Worm (Caenorhabditis elegans): ENCODE measurements around the gene tmed-1.

tmed-1 gene

DNA sequence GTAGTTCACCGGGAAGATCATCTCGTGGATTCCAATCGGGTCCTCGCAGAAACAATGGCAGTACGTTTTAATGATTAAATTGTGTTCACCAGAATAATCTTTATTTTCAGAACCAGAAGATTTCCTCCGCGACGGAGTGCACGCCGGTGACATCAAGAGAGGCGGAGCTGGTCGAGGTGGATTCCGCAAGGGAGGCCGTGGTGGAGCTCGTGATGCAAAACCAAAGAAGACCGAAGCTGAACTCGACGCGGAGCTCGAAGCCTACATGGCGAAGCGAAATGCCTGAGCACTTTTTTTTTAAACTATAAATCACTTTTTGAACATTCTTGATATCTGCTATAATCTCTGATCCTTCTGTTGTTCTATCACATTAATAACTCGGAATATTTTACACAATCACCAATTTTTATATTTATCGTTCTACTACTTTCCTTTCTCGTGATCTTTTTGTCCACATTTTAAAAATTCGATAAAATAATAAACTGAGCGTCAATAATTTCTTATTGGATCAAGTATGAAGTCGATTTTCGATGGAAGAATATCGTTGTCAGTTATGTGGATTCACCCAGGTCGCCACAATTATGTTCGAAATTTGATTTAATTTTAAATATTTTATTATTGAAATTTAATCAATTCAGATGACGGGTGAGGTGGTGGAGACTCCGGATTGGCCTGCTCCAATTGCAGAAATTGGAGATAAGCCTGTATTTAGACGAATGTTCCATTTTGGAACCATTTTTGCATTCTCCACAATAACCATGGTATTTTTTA is 46.5 kb upstream of the tmed-1 start, which contains the start of gene dhhc-6 (continued):
- TF ChIP-seq efl-1 (GFP tag; optimal IDR thresholded peaks at IDR 0.05) (no peak), athp-1 (tag; optimal IDR thresholded peaks at IDR 0.05) (peak; percentile 5), sdz-38 (tag; optimal IDR thresholded peaks at IDR 0.05) (no peak), ztf-3 (GFP tag; optimal IDR thresholded peaks at IDR 0.05) (no peak), hlh-12 (tag; optimal IDR thresholded peaks at IDR 0.05) (no peak), Y95B8A.8 (GFP tag; IDR thresholded peaks at IDR 0.05) (peak; percentile 58; the same call in 1 of the 2 replicates), ama-1 (optimal IDR thresholded peaks at IDR 0.05) (no peak), ama-1 (GFP tag; optimal IDR thresholded peaks at IDR 0.05) (peak in 1 of 2 experiments; percentile 40), ekl-4 (GFP tag; IDR thresholded peaks at IDR 0.05) (0 out of 2 replicates have a peak, but pooled peaks have one; percentile 27), rcor-1 (GFP tag; IDR thresholded peaks at IDR 0.05) (no peak), hsf-1 (GFP tag; IDR thresholded peaks at IDR 0.05) (0 out of 2 replicates have a peak, but pooled peaks have one; percentile 30), unc-130 (GFP tag; optimal IDR thresholded peaks at IDR 0.05) (no peak), ZK185.1 (tag; optimal IDR thresholded peaks at IDR 0.05; ENCODE audit: poor library complexity, severe bottlenecking) (no peak), mes-4 (tag; optimal IDR thresholded peaks at IDR 0.05) (no peak), C17E4.6 (GFP tag; IDR thresholded peaks at IDR 0.05) (no peak), C06A6.2 (GFP tag; conservative IDR thresholded peaks at IDR 0.05) (no peak), nhr-179 (tag; optimal IDR thresholded peaks at IDR 0.05) (no peak), lin-35 (GFP tag; optimal IDR thresholded peaks at IDR 0.05) (no peak), F39B2.1 (GFP tag; IDR thresholded peaks at IDR 0.05) (no peak), B0019.2 (GFP tag; conservative IDR thresholded peaks at IDR 0.05) (no peak), hrde-1 (tag; optimal IDR thresholded peaks at IDR 0.05; ENCODE audit: borderline replicate concordance) (peak; percentile 40), attf-6 (GFP tag; IDR thresholded peaks at IDR 0.05) (0 out of 2 replicates have a peak, but pooled peaks have one; percentile 43), akir-1 (GFP tag; optimal IDR thresholded peaks at IDR 0.05) (no peak)

- TF ChIP-seq nhr-80 (tag; optimal IDR thresholded peaks at IDR 0.05) = peak; percentile 6
- peak; percentile 89 for TF ChIP-seq madf-3 (GFP tag; IDR thresholded peaks at IDR 0.05)
- TF ChIP-seq cebp-1 (GFP tag; IDR thresholded peaks at IDR 0.05) = no peak
- TF ChIP-seq cebp-1 (tag; optimal IDR thresholded peaks at IDR 0.05) = peak; percentile 8
- TF ChIP-seq ama-1 (optimal IDR thresholded peaks at IDR 0.05) = no peak
- peak in 1 of 2 experiments; percentile 15 for TF ChIP-seq ama-1 (GFP tag; optimal IDR thresholded peaks at IDR 0.05)
- TF ChIP-seq F10E7.11 (tag; optimal IDR thresholded peaks at IDR 0.05) = no peak
Measured at ce11 chrIV:12122874-12123664, 45.1 kb upstream of the tmed-1 start, which contains the start of gene aly-3. Gene aly-3, plus strand, starts transcription at chrIV:12123282.

DNA sequence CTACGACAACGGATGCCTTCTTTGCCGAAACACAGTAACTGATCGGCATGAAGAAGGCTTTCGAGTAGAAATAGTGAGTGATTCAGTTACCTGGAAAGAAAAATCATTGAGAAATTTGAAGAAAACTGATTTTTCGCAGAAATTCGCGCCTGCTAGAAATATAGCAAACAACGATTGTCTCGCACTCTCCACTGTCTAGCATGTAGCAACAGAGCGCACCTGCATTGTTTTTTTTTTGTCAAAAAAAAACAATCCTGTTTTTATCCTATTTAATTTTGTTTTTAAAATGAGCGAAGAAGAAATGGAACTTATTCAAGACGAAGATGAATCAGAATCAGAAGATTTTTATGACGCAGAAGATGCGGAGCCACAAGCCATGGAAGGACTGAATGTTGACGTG is 43.1 kb upstream of the tmed-1 start, which contains the start of the genes ddb-1 and M18.6:
ddb-1 (minus strand) TSS at position 90 of the 400 bp plus-strand sequence.
M18.6 (plus strand) TSS at position 235 of the 400 bp plus-strand sequence.
- TF ChIP-seq lin-35 (GFP tag; optimal IDR thresholded peaks at IDR 0.05) = peak in 1 of 3 experiments; percentile 28
- TF ChIP-seq K11D2.4 (GFP tag; IDR thresholded peaks at IDR 0.05) = no peak
- no peak for TF ChIP-seq ztf-25 (GFP tag; IDR thresholded peaks at IDR 0.05)
- no peak; the same call in 1 of the 2 replicates for TF ChIP-seq dox-1 (GFP tag; IDR thresholded peaks at IDR 0.05)
- no peak for TF ChIP-seq ztf-3 (GFP tag; optimal IDR thresholded peaks at IDR 0.05)
- no peak for TF ChIP-seq ZK185.1 (tag; optimal IDR thresholded peaks at IDR 0.05; ENCODE audit: poor library complexity, severe bottlenecking)
- no peak for TF ChIP-seq B0261.1 (tag; optimal IDR thresholded peaks at IDR 0.05)
- TF ChIP-seq ztf-26 (tag; optimal IDR thresholded peaks at IDR 0.05) = no peak
- TF ChIP-seq F10E7.11 (tag; optimal IDR thresholded peaks at IDR 0.05) = no peak
- no peak for TF ChIP-seq ztf-6 (GFP tag; IDR thresholded peaks at IDR 0.05)
- TF ChIP-seq tlf-1 (GFP tag; optimal IDR thresholded peaks at IDR 0.05) = no peak
- TF ChIP-seq unc-130 (GFP tag; optimal IDR thresholded peaks at IDR 0.05) = no peak
- no peak for TF ChIP-seq somi-1 (GFP tag; optimal IDR thresholded peaks at IDR 0.05)
- no peak for TF ChIP-seq lsy-27 (tag; optimal IDR thresholded peaks at IDR 0.05; ENCODE audit: borderline replicate concordance, insufficient read depth)
- TF ChIP-seq T07F8.4 (tag; optimal IDR thresholded peaks at IDR 0.05) = no peak
- TF ChIP-seq dpl-1 (GFP tag; optimal IDR thresholded peaks at IDR 0.05) = peak; percentile 56
- no peak for TF ChIP-seq hmg-20 (GFP tag; IDR thresholded peaks at IDR 0.05)
- peak; percentile 5 for TF ChIP-seq snpc-1.1 (tag; optimal IDR thresholded peaks at IDR 0.05; ENCODE audit: insufficient read depth)
- TF ChIP-seq nhr-120 (GFP tag; IDR thresholded peaks at IDR 0.05) = no peak
- TF ChIP-seq let-607 (tag; optimal IDR thresholded peaks at IDR 0.05) = no peak
